Worm (Caenorhabditis elegans) whole organism, young adult: ENCODE data around the gene msp-78.

Experiments used
- F55B11.4 ChIP-seq: sonication (generic microtip); optimal IDR thresholded peaks from 2 replicates; lab custom pipeline; 2016; ENCODE audit warnings: missing compliant biosample characterization, missing genetic modification characterization, borderline replicate concordance; ENCODE audit not compliant: insufficient read depth
- Y56A3A.18 ChIP-seq: fragments of 200-800 bp; sonication (Bioruptor generic); IDR thresholded peaks from 2 replicates; pipeline ENCODE4 v1.3.6; 2022; ENCODE audit warnings: missing genetic modification reagents, missing genetic modification characterization, missing compliant biosample characterization
- bed-1 ChIP-seq: fragments of 200-800 bp; sonication (Bioruptor generic); IDR thresholded peaks from 2 replicates; pipeline ENCODE4 v1.3.6; 2022; ENCODE audit warnings: missing genetic modification reagents, missing genetic modification characterization, missing compliant biosample characterization
- hlh-26 ChIP-seq: fragments of 200-800 bp; sonication (Bioruptor generic); conservative IDR thresholded peaks from 2 replicates; pipeline ENCODE4 v1.3.6; 2022; ENCODE audit warnings: missing genetic modification reagents, missing genetic modification characterization, missing compliant biosample characterization
- pha-4 ChIP-seq: fragments of 150-350 bp; sonication (generic microtip); optimal IDR thresholded peaks from 2 replicates; lab custom pipeline; 2014; ENCODE audit warnings: missing biosample characterization, missing genetic modification reagents, missing genetic modification characterization
- rpc-1 ChIP-seq, 2 experiments: fragments of 150-350 bp in 1 of 2; sonication (generic microtip) in 1 of 2; optimal IDR thresholded peaks; 2 replicates each; lab custom pipeline; 2014 to 2018; ENCODE audit warnings: missing biosample characterization in 1 of 2, missing genetic modification characterization in 1 of 2, missing genetic modification reagents in 1 of 2, missing genotype in 1 of 2
- ztf-6 ChIP-seq: fragments of 200-800 bp; sonication (Bioruptor generic); IDR thresholded peaks from 2 replicates; pipeline ENCODE4 v1.3.6; 2022; ENCODE audit warnings: missing genetic modification reagents, missing genetic modification characterization, missing compliant biosample characterization

DNA sequence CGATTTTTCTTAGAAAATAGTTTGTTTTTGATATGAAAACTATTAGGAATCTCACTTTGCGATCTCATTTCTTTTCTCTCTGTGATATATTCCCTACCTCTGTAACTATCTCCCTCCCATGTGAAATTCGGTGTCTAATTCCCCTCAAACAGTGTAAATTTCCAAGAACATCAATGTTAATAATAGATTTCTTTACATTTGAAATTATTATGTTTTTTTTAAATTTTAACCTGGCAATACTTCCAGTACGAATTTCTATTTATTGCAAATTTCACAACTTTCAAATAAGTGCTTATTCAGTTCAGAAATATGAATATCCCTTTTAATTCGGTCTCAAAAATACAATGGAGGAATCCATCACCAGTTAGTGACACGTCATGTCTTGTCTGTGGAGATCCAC is 41.5 kb upstream of the msp-78 start, which contains the start of gene nhr-100:
- TF ChIP-seq pha-4, result no peak
- no peak for TF ChIP-seq hlh-26 (GFP tag; lab: Robert Waterston, UW)
- TF ChIP-seq F55B11.4 (tag; lab: Kevin White, UChicago), result no peak
- no peak for TF ChIP-seq bed-1 (GFP tag; lab: Robert Waterston, UW)
- TF ChIP-seq ztf-6, result no peak
- no peak for TF ChIP-seq rpc-1 (optimal IDR thresholded peaks at IDR 0.05; lab: Kevin White, UChicago)
- TF ChIP-seq rpc-1 (tag; optimal IDR thresholded peaks at IDR 0.05; lab: Kevin White, UChicago), result no peak
- no peak for TF ChIP-seq Y56A3A.18 (GFP tag; lab: Robert Waterston, UW)
